Fruit fly (Drosophila melanogaster) whole organism, adult: ENCODE data around the gene CG13640.
A peak's percentile ranks its signal among the peaks of the same experiment; 100 is the strongest.

ENCODE experiments used
- CG11617 ChIP-seq: fragments of 200-800 bp; sonication (Bioruptor generic); optimal IDR thresholded peaks from 2 replicates; lab custom pipeline; 2017; ENCODE audit warnings: mild to moderate bottlenecking, missing biosample characterization, missing genetic modification reagents, missing genetic modification characterization
- CG12768 ChIP-seq: fragments of 200-800 bp; sonication (Bioruptor generic); optimal IDR thresholded peaks from 2 replicates; lab custom pipeline; 2017; ENCODE audit warnings: missing biosample characterization, missing genetic modification characterization, mild to moderate bottlenecking, moderate library complexity, missing genetic modification reagents
- CG14711 ChIP-seq: fragments of 200-800 bp; sonication (Bioruptor generic); optimal IDR thresholded peaks from 2 replicates; lab custom pipeline; 2018; ENCODE audit warnings: missing biosample characterization, mild to moderate bottlenecking, missing genetic modification characterization, moderate library complexity
- CG1620 ChIP-seq: fragments of 200-800 bp; sonication (Bioruptor generic); optimal IDR thresholded peaks from 2 replicates; lab custom pipeline; 2016; ENCODE audit warnings: missing biosample characterization, missing genetic modification characterization
- CG33017 ChIP-seq: fragments of 200-800 bp; sonication (Bioruptor generic); optimal IDR thresholded peaks from 2 replicates; lab custom pipeline; 2018; ENCODE audit warnings: missing biosample characterization, mild to moderate bottlenecking, missing genetic modification characterization, moderate library complexity
- CG5204 ChIP-seq: fragments of 200-800 bp; sonication (Bioruptor generic); optimal IDR thresholded peaks from 2 replicates; lab custom pipeline; 2016; ENCODE audit warnings: missing biosample characterization, missing genetic modification characterization
- CG7045 ChIP-seq: fragments of 200-800 bp; sonication (Bioruptor generic); optimal IDR thresholded peaks from 2 replicates; lab custom pipeline; 2017; ENCODE audit warnings: missing biosample characterization, mild to moderate bottlenecking, missing genetic modification characterization
- CG7101 ChIP-seq: fragments of 200-800 bp; sonication (Bioruptor generic); optimal IDR thresholded peaks from 2 replicates; lab custom pipeline; 2018; ENCODE audit warnings: missing biosample characterization, mild to moderate bottlenecking, missing genetic modification characterization, moderate library complexity
- Clk ChIP-seq: fragments of 200-800 bp; sonication (Bioruptor generic); optimal IDR thresholded peaks from 2 replicates; lab custom pipeline; 2017; ENCODE audit warnings: missing biosample characterization, missing genetic modification characterization
- Crg-1 ChIP-seq: fragments of 200-800 bp; sonication (Bioruptor generic); optimal IDR thresholded peaks from 2 replicates; lab custom pipeline; 2016; ENCODE audit warnings: missing biosample characterization, missing genetic modification characterization
- Hr96 ChIP-seq: fragments of 200-800 bp; sonication (Bioruptor generic); optimal IDR thresholded peaks from 2 replicates; lab custom pipeline; 2016; ENCODE audit warnings: missing biosample characterization, missing genetic modification characterization
- Mnt ChIP-seq: fragments of 200-800 bp; sonication (Bioruptor generic); optimal IDR thresholded peaks from 2 replicates; lab custom pipeline; 2016; ENCODE audit warnings: missing biosample characterization, mild to moderate bottlenecking, missing genetic modification characterization
- bab1 ChIP-seq: fragments of 200-800 bp; sonication (Bioruptor generic); optimal IDR thresholded peaks from 3 replicates; lab custom pipeline; 2019; ENCODE audit warnings: missing biosample characterization, mild to moderate bottlenecking, missing genetic modification characterization, moderate library complexity
- cic ChIP-seq: fragments of 200-800 bp; sonication (Bioruptor generic); optimal IDR thresholded peaks from 2 replicates; lab custom pipeline; 2017; ENCODE audit warnings: missing biosample characterization, mild to moderate bottlenecking, missing genetic modification characterization, moderate library complexity
- cnc ChIP-seq, 2 experiments: fragments of >200 bp; optimal IDR thresholded peaks; 2 replicates each; lab custom pipeline; 2017
- kay ChIP-seq: fragments of 200-800 bp; sonication (Bioruptor generic); peaks from one replicate; lab custom pipeline; 2016; ENCODE audit warnings: missing biosample characterization, missing genetic modification characterization, borderline replicate concordance
- ovo ChIP-seq: fragments of 200-800 bp; sonication (Bioruptor generic); optimal IDR thresholded peaks from 2 replicates; lab custom pipeline; 2016; ENCODE audit warnings: missing biosample characterization, missing genetic modification characterization
- pad ChIP-seq: fragments of 200-800 bp; sonication (Bioruptor generic); optimal IDR thresholded peaks from 3 replicates; lab custom pipeline; 2017; ENCODE audit warnings: missing biosample characterization, missing genetic modification characterization, mild to moderate bottlenecking, moderate library complexity, missing genetic modification reagents
- tj ChIP-seq: fragments of 200-800 bp; sonication (Bioruptor generic); optimal IDR thresholded peaks from 3 replicates; lab custom pipeline; 2017; ENCODE audit warnings: missing biosample characterization, mild to moderate bottlenecking, missing genetic modification characterization, moderate library complexity
- toe ChIP-seq: fragments of 200-800 bp; sonication (Bioruptor generic); optimal IDR thresholded peaks from 2 replicates; lab custom pipeline; 2016; ENCODE audit warnings: missing biosample characterization, missing genetic modification characterization

Gene CG13640

dm6 chr3R:24845952-24846848 lies 15.8 kb downstream of the CG13640 start:
- TF ChIP-seq tj (GFP tag; lab: Kevin White, UChicago) (peak; percentile 84), pad (GFP tag; lab: Kevin White, UChicago) (no peak)

dm6 chr3R:24845148-24845547 lies 16.8 kb downstream of the CG13640 start:
- TF ChIP-seq CG33017 (tag; lab: Kevin White, UChicago) (no peak), bab1 (GFP tag; lab: Kevin White, UChicago) (no peak), cic (GFP tag; lab: Kevin White, UChicago) (no peak)

dm6 chr3R:24841635-24842034 lies 20.3 kb downstream of the CG13640 start, which contains the start of gene Esp:
Esp (plus strand) TSS chr3R:24841935.
- TF ChIP-seq kay (GFP tag; lab: Kevin White, UChicago) = no peak
- no peak for TF ChIP-seq bab1 (GFP tag; lab: Kevin White, UChicago)
- TF ChIP-seq toe (GFP tag; lab: Kevin White, UChicago) = no peak
- no peak for TF ChIP-seq Hr96 (GFP tag; lab: Kevin White, UChicago)
- TF ChIP-seq CG5204 (GFP tag; lab: Kevin White, UChicago) = no peak
- TF ChIP-seq pad (GFP tag; lab: Kevin White, UChicago) = no peak
- no peak for TF ChIP-seq CG33017 (tag; lab: Kevin White, UChicago)
- no peak for TF ChIP-seq ovo (GFP tag; lab: Kevin White, UChicago)
- no peak for TF ChIP-seq CG11617 (GFP tag; lab: Kevin White, UChicago)
- no peak for TF ChIP-seq Mnt
- no peak for TF ChIP-seq CG14711 (tag; lab: Kevin White, UChicago)
- TF ChIP-seq Crg-1 = no peak
- TF ChIP-seq CG7101 (tag; lab: Kevin White, UChicago) = no peak
- TF ChIP-seq CG1620 = no peak
- no peak for TF ChIP-seq cic (GFP tag; lab: Kevin White, UChicago)
- TF ChIP-seq tj (GFP tag; lab: Kevin White, UChicago) = no peak
- no peak for TF ChIP-seq cnc (optimal IDR thresholded peaks at IDR 0.05; lab: Kevin White, UChicago)
- no peak for TF ChIP-seq CG7045

- TF ChIP-seq Clk (GFP tag; lab: Kevin White, UChicago) (no peak), Crg-1 (no peak), CG12768 (GFP tag; lab: Kevin White, UChicago) (no peak), Hr96 (GFP tag; lab: Kevin White, UChicago) (no peak), kay (GFP tag; lab: Kevin White, UChicago) (no peak), CG5204 (GFP tag; lab: Kevin White, UChicago) (no peak), CG33017 (tag; lab: Kevin White, UChicago) (no peak), bab1 (GFP tag; lab: Kevin White, UChicago) (no peak), CG14711 (tag; lab: Kevin White, UChicago) (no peak), Mnt (no peak), CG11617 (GFP tag; lab: Kevin White, UChicago) (no peak), CG7045 (no peak), toe (GFP tag; lab: Kevin White, UChicago) (no peak), cnc (optimal IDR thresholded peaks at IDR 0.05; lab: Kevin White, UChicago) (no peak), pad (GFP tag; lab: Kevin White, UChicago) (no peak), tj (GFP tag; lab: Kevin White, UChicago) (no peak), cic (GFP tag; lab: Kevin White, UChicago) (no peak), ovo (GFP tag; lab: Kevin White, UChicago) (no peak), CG7101 (tag; lab: Kevin White, UChicago) (no peak), CG1620 (no peak)
Observed at dm6 chr3R:24841063-24841462, 20.9 kb downstream of the CG13640 start, which contains the start of gene CG33658. CG33658 (minus strand) TSS chr3R:24841163.

dm6 chr3R:24833652-24834051 lies 28.3 kb downstream of the CG13640 start, which contains the start of gene sosie:
sosie (plus strand) TSS chr3R:24833952.
- no peak for TF ChIP-seq CG11617 (GFP tag; lab: Kevin White, UChicago)
- no peak for TF ChIP-seq CG12768 (GFP tag; lab: Kevin White, UChicago)
- TF ChIP-seq kay (GFP tag; lab: Kevin White, UChicago) = no peak
- no peak for TF ChIP-seq toe (GFP tag; lab: Kevin White, UChicago)
- TF ChIP-seq pad (GFP tag; lab: Kevin White, UChicago) = no peak
- no peak for TF ChIP-seq Mnt
- no peak for TF ChIP-seq CG1620
- TF ChIP-seq CG7045 = no peak
- TF ChIP-seq CG33017 (tag; lab: Kevin White, UChicago) = no peak
- TF ChIP-seq ovo (GFP tag; lab: Kevin White, UChicago) = no peak
- no peak for TF ChIP-seq bab1 (GFP tag; lab: Kevin White, UChicago)
- no peak for TF ChIP-seq cnc (optimal IDR thresholded peaks at IDR 0.05; lab: Kevin White, UChicago)
- no peak for TF ChIP-seq Hr96 (GFP tag; lab: Kevin White, UChicago)
- no peak for TF ChIP-seq Clk (GFP tag; lab: Kevin White, UChicago)
- TF ChIP-seq tj (GFP tag; lab: Kevin White, UChicago) = no peak
- no peak for TF ChIP-seq CG7101 (tag; lab: Kevin White, UChicago)
- TF ChIP-seq Crg-1 = no peak
- no peak for TF ChIP-seq cic (GFP tag; lab: Kevin White, UChicago)

- TF ChIP-seq pad (GFP tag; lab: Kevin White, UChicago) = peak; percentile 36
- peak; percentile 67 for TF ChIP-seq CG14711 (tag; lab: Kevin White, UChicago)
- no peak for TF ChIP-seq CG12768 (GFP tag; lab: Kevin White, UChicago)
- peak; percentile 41 for TF ChIP-seq CG7045
- no peak for TF ChIP-seq Clk (GFP tag; lab: Kevin White, UChicago)
- peak; percentile 71 for TF ChIP-seq toe (GFP tag; lab: Kevin White, UChicago)
- peak; percentile 14 for TF ChIP-seq Crg-1
- TF ChIP-seq Hr96 (GFP tag; lab: Kevin White, UChicago) = no peak
- peak; percentile 40 for TF ChIP-seq CG5204 (GFP tag; lab: Kevin White, UChicago)
- TF ChIP-seq CG33017 (tag; lab: Kevin White, UChicago) = peak; percentile 37
- peak; percentile 46 for TF ChIP-seq ovo (GFP tag; lab: Kevin White, UChicago)
- TF ChIP-seq Mnt = peak; percentile 25
- no peak for TF ChIP-seq cic (GFP tag; lab: Kevin White, UChicago)
- peak; percentile 62 for TF ChIP-seq kay (GFP tag; lab: Kevin White, UChicago)
- TF ChIP-seq CG1620 = peak; percentile 67
- TF ChIP-seq bab1 (GFP tag; lab: Kevin White, UChicago) = peak; percentile 76
- TF ChIP-seq CG7101 (tag; lab: Kevin White, UChicago) = peak; percentile 67
- TF ChIP-seq tj (GFP tag; lab: Kevin White, UChicago) = peak; percentile 35
- peak; percentile 54 for TF ChIP-seq CG11617 (GFP tag; lab: Kevin White, UChicago)
- no peak for TF ChIP-seq cnc (optimal IDR thresholded peaks at IDR 0.05; lab: Kevin White, UChicago)
Observed at dm6 chr3R:24829887-24830351, 32.0 kb downstream of the CG13640 start, which contains the start of the genes Kaz and CG43273. Kaz (minus strand) TSS chr3R:24829959. CG43273 (plus strand) TSS chr3R:24830301.
